Worm (Caenorhabditis elegans) whole organism, young adult: ENCODE data around the gene sri-19.

Source experiments
- B0261.1 ChIP-seq: sonication (generic microtip); optimal IDR thresholded peaks from 2 replicates; lab custom pipeline; 2016; ENCODE audit warnings: mild to moderate bottlenecking, missing genetic modification characterization, moderate library complexity, missing compliant biosample characterization
- Y67H2A.10 ChIP-seq: fragments of 200-800 bp; sonication (Bioruptor generic); conservative IDR thresholded peaks from 2 replicates; pipeline ENCODE4 v1.3.6; 2022; ENCODE audit warnings: missing genetic modification reagents, missing genetic modification characterization, missing compliant biosample characterization
- ama-1 ChIP-seq, 3 experiments: fragments of 150-350 bp in 1 of 3; sonication (generic microtip) in 2 of 3; optimal IDR thresholded peaks; 2 replicates each; lab custom pipeline; 2014 to 2018; ENCODE audit warnings: missing biosample characterization in 2 of 3, missing genetic modification characterization in 2 of 3, missing genetic modification reagents in 2 of 3
- let-526 ChIP-seq: fragments of 200-800 bp; sonication (Bioruptor generic); IDR thresholded peaks from 2 replicates; pipeline ENCODE4 v1.3.6; 2022; ENCODE audit warnings: missing genetic modification reagents, missing genetic modification characterization, missing compliant biosample characterization
- unc-130 ChIP-seq: sonication (generic microtip); optimal IDR thresholded peaks from 2 replicates; lab custom pipeline; 2016; ENCODE audit warnings: missing genetic modification reagents, missing genetic modification characterization, missing compliant biosample characterization
- unc-62 ChIP-seq: fragments of 150-350 bp; optimal IDR thresholded peaks from 2 replicates; lab custom pipeline; 2014; ENCODE audit warnings: missing biosample characterization, missing genetic modification reagents, missing genetic modification characterization
- ztf-28 ChIP-seq: fragments of 200-800 bp; sonication (Bioruptor generic); IDR thresholded peaks from 2 replicates; pipeline ENCODE4 v1.3.6; 2022; ENCODE audit warnings: missing genetic modification reagents, missing genetic modification characterization, missing compliant biosample characterization

- TF ChIP-seq Y67H2A.10 (GFP tag; lab: Robert Waterston, UW) (peak; percentile 70; the same call in 1 of the 2 replicates), unc-62 (GFP tag; lab: Kevin White, UChicago) (peak; percentile 73), ama-1 (optimal IDR thresholded peaks at IDR 0.05; lab: Kevin White, UChicago) (peak; percentile 93), ama-1 (GFP tag; optimal IDR thresholded peaks at IDR 0.05; lab: Kevin White, UChicago) (no peak), unc-130 (no peak), B0261.1 (no peak), ztf-28 (no peak), let-526 (GFP tag; lab: Robert Waterston, UW) (peak; percentile 89)
Observed at ce11 chrIV:10935336-10935735, 22.8 kb upstream of the sri-19 start.
